Worm (Caenorhabditis elegans): Measurements from ENCODE around the gene acdh-11.

ce11 chrIII:10605049-10605448 lies 39.0 kb downstream of the acdh-11 start, which contains the start of gene rabx-5:
- TF ChIP-seq lsy-2 (tag; optimal IDR thresholded peaks at IDR 0.05) (no peak), blmp-1 (tag; optimal IDR thresholded peaks at IDR 0.05) (no peak), unc-39 (tag; optimal IDR thresholded peaks at IDR 0.05) (no peak), lin-13 (tag; optimal IDR thresholded peaks at IDR 0.05) (no peak), elt-3 (tag; optimal IDR thresholded peaks at IDR 0.05) (no peak), snpc-4 (tag; optimal IDR thresholded peaks at IDR 0.05) (no peak), drap-1 (GFP tag; optimal IDR thresholded peaks at IDR 0.05) (no peak), unc-62 (GFP tag; optimal IDR thresholded peaks at IDR 0.05) (no peak), nhr-76 (tag; optimal IDR thresholded peaks at IDR 0.05) (no peak), mab-5 (tag; optimal IDR thresholded peaks at IDR 0.05) (no peak), ztf-11 (tag; optimal IDR thresholded peaks at IDR 0.05) (no peak), sptf-1 (tag; optimal IDR thresholded peaks at IDR 0.05) (no peak)
